Fruit fly (Drosophila melanogaster) whole organism, embryonic: ENCODE data around the gene MED15.

Source experiments
- CG10209 ChIP-seq: fragments of 200-800 bp; sonication (Bioruptor generic); optimal IDR thresholded peaks from 3 replicates; lab custom pipeline; 2017; ENCODE audit warnings: missing biosample characterization, mild to moderate bottlenecking, missing genetic modification characterization, missing genetic modification reagents
- CG10654 ChIP-seq: fragments of 200-800 bp; sonication (Bioruptor generic); optimal IDR thresholded peaks from 2 replicates; lab custom pipeline; 2016; ENCODE audit warnings: missing biosample characterization, missing genetic modification characterization
- CG11398 ChIP-seq: fragments of 200-800 bp; sonication (Bioruptor generic); optimal IDR thresholded peaks from 2 replicates; lab custom pipeline; 2016; ENCODE audit warnings: missing biosample characterization, missing genetic modification characterization
- CG11560 ChIP-seq: fragments of 200-800 bp; sonication (Bioruptor generic); IDR thresholded peaks from 3 replicates; pipeline ENCODE4 v1.3.6; 2022; ENCODE audit warnings: missing biosample characterization, missing genetic modification characterization
- CG16779 ChIP-seq: fragments of 200-800 bp; sonication (Bioruptor generic); IDR thresholded peaks from 2 replicates; pipeline ENCODE4 v1.3.6; 2022; ENCODE audit warnings: missing biosample characterization, missing genetic modification characterization
- CG17361 ChIP-seq: fragments of 200-800 bp; sonication (Bioruptor generic); IDR thresholded peaks from 3 replicates; pipeline ENCODE4 v1.3.6; 2022; ENCODE audit warnings: missing biosample characterization, missing genetic modification characterization
- CG17385 ChIP-seq: fragments of 200-800 bp; sonication (Bioruptor generic); optimal IDR thresholded peaks from 3 replicates; lab custom pipeline; 2018; ENCODE audit warnings: missing biosample characterization, mild to moderate bottlenecking, missing genetic modification characterization
- CG1832 ChIP-seq: fragments of 200-800 bp; sonication (Bioruptor generic); optimal IDR thresholded peaks from 2 replicates; lab custom pipeline; 2017; ENCODE audit warnings: missing biosample characterization, mild to moderate bottlenecking, missing genetic modification characterization, inconsistent platforms
- CG18476 ChIP-seq: fragments of 200-800 bp; sonication (Bioruptor generic); optimal IDR thresholded peaks from 2 replicates; lab custom pipeline; 2016; ENCODE audit warnings: missing biosample characterization, mild to moderate bottlenecking, missing genetic modification characterization
- CG2678 ChIP-seq: fragments of 200-800 bp; sonication (Bioruptor generic); optimal IDR thresholded peaks from 3 replicates; lab custom pipeline; 2019; ENCODE audit warnings: missing biosample characterization, mild to moderate bottlenecking, missing genetic modification characterization, moderate library complexity
- CG43689 ChIP-seq: fragments of 200-800 bp; sonication (Bioruptor generic); IDR thresholded peaks from 2 replicates; pipeline ENCODE4 v1.3.6; 2022; ENCODE audit warnings: missing biosample characterization, missing genetic modification characterization
- CG4854 ChIP-seq: fragments of 200-800 bp; sonication (Bioruptor generic); optimal IDR thresholded peaks from 2 replicates; lab custom pipeline; 2016; ENCODE audit warnings: missing biosample characterization, missing genetic modification characterization, inconsistent platforms
- CG7556 ChIP-seq: fragments of 200-800 bp; sonication (Bioruptor generic); optimal IDR thresholded peaks from 2 replicates; lab custom pipeline; 2017; ENCODE audit warnings: missing biosample characterization, mild to moderate bottlenecking, missing genetic modification characterization
- CoRest ChIP-seq: fragments of 200-800 bp; sonication (Bioruptor generic); optimal IDR thresholded peaks from 3 replicates; lab custom pipeline; 2018; ENCODE audit warnings: missing biosample characterization, mild to moderate bottlenecking, missing genetic modification characterization, moderate library complexity
- Doc2 ChIP-seq: fragments of 200-800 bp; sonication (Bioruptor generic); IDR thresholded peaks from 2 replicates; pipeline ENCODE4 v1.3.6; 2022; ENCODE audit warnings: missing biosample characterization, missing genetic modification characterization
- Fer3 ChIP-seq: fragments of 200-800 bp; sonication (Bioruptor generic); optimal IDR thresholded peaks from 2 replicates; lab custom pipeline; 2018; ENCODE audit warnings: missing biosample characterization, mild to moderate bottlenecking, missing genetic modification characterization, moderate library complexity
- Gsc ChIP-seq: fragments of 200-800 bp; sonication (Bioruptor generic); IDR thresholded peaks from 2 replicates; pipeline ENCODE4 v1.3.6; 2022; ENCODE audit warnings: missing biosample characterization, missing genetic modification characterization
- HLH54F ChIP-seq: fragments of 200-800 bp; sonication (Bioruptor generic); optimal IDR thresholded peaks from 3 replicates; lab custom pipeline; 2016; ENCODE audit warnings: missing biosample characterization, missing genetic modification characterization
- HLHmδ ChIP-seq: fragments of 200-800 bp; sonication (Bioruptor generic); optimal IDR thresholded peaks from 2 replicates; lab custom pipeline; 2018; ENCODE audit warnings: missing biosample characterization, mild to moderate bottlenecking, missing genetic modification characterization, moderate library complexity
- Jarid2 ChIP-seq: fragments of 200-800 bp; sonication (Bioruptor generic); optimal IDR thresholded peaks from 3 replicates; lab custom pipeline; 2017; ENCODE audit warnings: mild to moderate bottlenecking, missing biosample characterization, missing genetic modification reagents, missing genetic modification characterization
- Max ChIP-seq: fragments of 200-800 bp; sonication (Bioruptor generic); optimal IDR thresholded peaks from 2 replicates; lab custom pipeline; 2016; ENCODE audit warnings: missing biosample characterization, mild to moderate bottlenecking, missing genetic modification characterization
- NK7.1 ChIP-seq: fragments of 200-800 bp; sonication (Bioruptor generic); optimal IDR thresholded peaks from 3 replicates; lab custom pipeline; 2016; ENCODE audit warnings: missing biosample characterization, missing genetic modification characterization
- TFAM ChIP-seq: fragments of 200-800 bp; sonication (Bioruptor generic); optimal IDR thresholded peaks from 2 replicates; lab custom pipeline; 2017; ENCODE audit warnings: missing biosample characterization, missing genetic modification characterization, inconsistent platforms
- al ChIP-seq: fragments of 200-800 bp; sonication (Bioruptor generic); IDR thresholded peaks from 2 replicates; pipeline ENCODE4 v1.3.6; 2022; ENCODE audit warnings: missing biosample characterization, missing genetic modification characterization
- ap ChIP-seq: fragments of 200-800 bp; sonication (Bioruptor generic); IDR thresholded peaks from 2 replicates; pipeline ENCODE4 v1.3.6; 2022; ENCODE audit warnings: missing biosample characterization, missing genetic modification characterization
- bbx ChIP-seq: fragments of 200-800 bp; sonication (Bioruptor generic); IDR thresholded peaks from 2 replicates; pipeline ENCODE4 v1.3.6; 2022; ENCODE audit warnings: missing biosample characterization, missing genetic modification characterization; ENCODE audit not compliant: partially characterized antibody
- bcd ChIP-seq: fragments of 200-800 bp; sonication (Bioruptor generic); optimal IDR thresholded peaks from 2 replicates; lab custom pipeline; 2017; ENCODE audit warnings: missing biosample characterization, mild to moderate bottlenecking, missing genetic modification characterization
- chn ChIP-seq: fragments of 200-800 bp; sonication (Bioruptor generic); optimal IDR thresholded peaks from 2 replicates; lab custom pipeline; 2016; ENCODE audit warnings: missing biosample characterization, missing genetic modification characterization
- da ChIP-seq: fragments of 200-800 bp; sonication (Bioruptor generic); optimal IDR thresholded peaks from 2 replicates; lab custom pipeline; 2016; ENCODE audit warnings: missing biosample characterization, missing genetic modification characterization
- dati ChIP-seq: fragments of 200-800 bp; sonication (Bioruptor generic); IDR thresholded peaks from 2 replicates; pipeline ENCODE4 v1.3.6; 2022; ENCODE audit warnings: missing biosample characterization, missing genetic modification characterization
- dysf ChIP-seq: fragments of 200-800 bp; sonication (Bioruptor generic); IDR thresholded peaks from 3 replicates; pipeline ENCODE4 v1.3.6; 2022; ENCODE audit warnings: missing biosample characterization, missing genetic modification characterization
- fu2 ChIP-seq: fragments of 200-800 bp; sonication (Bioruptor generic); optimal IDR thresholded peaks from 2 replicates; lab custom pipeline; 2016; ENCODE audit warnings: missing biosample characterization, missing genetic modification characterization
- gsb ChIP-seq: fragments of 200-800 bp; sonication (Bioruptor generic); IDR thresholded peaks from 2 replicates; pipeline ENCODE4 v1.3.6; 2022; ENCODE audit warnings: missing biosample characterization, missing genetic modification characterization
- hth ChIP-seq: fragments of >200 bp; optimal IDR thresholded peaks from 2 replicates; lab custom pipeline; 2017; ENCODE audit warnings: inconsistent platforms
- inv ChIP-seq: fragments of 200-800 bp; sonication (Bioruptor generic); IDR thresholded peaks from 2 replicates; pipeline ENCODE4 v1.3.6; 2022; ENCODE audit warnings: missing biosample characterization, missing genetic modification characterization; ENCODE audit not compliant: partially characterized antibody
- lbe ChIP-seq: fragments of 200-800 bp; sonication (Bioruptor generic); optimal IDR thresholded peaks from 2 replicates; lab custom pipeline; 2016; ENCODE audit warnings: missing biosample characterization, mild to moderate bottlenecking, missing genetic modification characterization
- mam ChIP-seq: fragments of 200-800 bp; sonication (Bioruptor generic); optimal IDR thresholded peaks from 3 replicates; lab custom pipeline; 2016; ENCODE audit warnings: missing biosample characterization, missing genetic modification characterization
- mld ChIP-seq: fragments of 200-800 bp; sonication (Bioruptor generic); IDR thresholded peaks from 3 replicates; pipeline ENCODE4 v1.3.6; 2022; ENCODE audit warnings: missing biosample characterization, missing genetic modification characterization; ENCODE audit not compliant: partially characterized antibody
- nau ChIP-seq: fragments of 200-800 bp; sonication (Bioruptor generic); optimal IDR thresholded peaks from 3 replicates; lab custom pipeline; 2017; ENCODE audit warnings: missing biosample characterization, mild to moderate bottlenecking, missing genetic modification characterization, missing genetic modification reagents
- nmo ChIP-seq: fragments of 200-800 bp; sonication (Bioruptor generic); optimal IDR thresholded peaks from 2 replicates; lab custom pipeline; 2018; ENCODE audit warnings: missing biosample characterization, mild to moderate bottlenecking, missing genetic modification characterization, moderate library complexity
- odd ChIP-seq: fragments of 200-800 bp; sonication (Bioruptor generic); optimal IDR thresholded peaks from 2 replicates; lab custom pipeline; 2017; ENCODE audit warnings: missing biosample characterization, mild to moderate bottlenecking, missing genetic modification characterization
- peb ChIP-seq: fragments of 200-800 bp; sonication (Bioruptor generic); IDR thresholded peaks from 2 replicates; pipeline ENCODE4 v1.3.6; 2022; ENCODE audit warnings: missing biosample characterization, missing genetic modification characterization
- sens-2 ChIP-seq: fragments of 200-800 bp; sonication (Bioruptor generic); IDR thresholded peaks from 2 replicates; pipeline ENCODE4 v1.3.6; 2022; ENCODE audit warnings: missing biosample characterization, missing genetic modification characterization
- shn ChIP-seq: fragments of 200-800 bp; sonication (Bioruptor generic); optimal IDR thresholded peaks from 3 replicates; lab custom pipeline; 2016; ENCODE audit warnings: missing biosample characterization, missing genetic modification characterization
- stwl ChIP-seq: fragments of 200-800 bp; sonication (Bioruptor generic); optimal IDR thresholded peaks from 3 replicates; lab custom pipeline; 2018; ENCODE audit warnings: missing biosample characterization, mild to moderate bottlenecking, missing genetic modification characterization, moderate library complexity
- tap ChIP-seq: fragments of 200-800 bp; optimal IDR thresholded peaks from 3 replicates; lab custom pipeline; 2019; ENCODE audit warnings: missing biosample characterization, mild to moderate bottlenecking, missing genetic modification characterization, moderate library complexity
- tio ChIP-seq: fragments of 200-800 bp; sonication (Bioruptor generic); optimal IDR thresholded peaks from 2 replicates; lab custom pipeline; 2017; ENCODE audit warnings: missing biosample characterization, missing genetic modification characterization, inconsistent platforms
- twi ChIP-seq: fragments of 200-800 bp; optimal IDR thresholded peaks from 2 replicates; lab custom pipeline; 2019; ENCODE audit warnings: missing biosample characterization, mild to moderate bottlenecking, missing genetic modification characterization, moderate library complexity
- zen2 ChIP-seq: fragments of 200-800 bp; sonication (Bioruptor generic); IDR thresholded peaks from 3 replicates; pipeline ENCODE4 v1.3.6; 2022; ENCODE audit warnings: missing biosample characterization, missing genetic modification characterization; ENCODE audit not compliant: partially characterized antibody
- zfh1 ChIP-seq: fragments of 200-800 bp; sonication (Bioruptor generic); IDR thresholded peaks from 3 replicates; pipeline ENCODE4 v1.3.6; 2022; ENCODE audit warnings: missing biosample characterization, missing genetic modification characterization

Gene MED15

DNA sequence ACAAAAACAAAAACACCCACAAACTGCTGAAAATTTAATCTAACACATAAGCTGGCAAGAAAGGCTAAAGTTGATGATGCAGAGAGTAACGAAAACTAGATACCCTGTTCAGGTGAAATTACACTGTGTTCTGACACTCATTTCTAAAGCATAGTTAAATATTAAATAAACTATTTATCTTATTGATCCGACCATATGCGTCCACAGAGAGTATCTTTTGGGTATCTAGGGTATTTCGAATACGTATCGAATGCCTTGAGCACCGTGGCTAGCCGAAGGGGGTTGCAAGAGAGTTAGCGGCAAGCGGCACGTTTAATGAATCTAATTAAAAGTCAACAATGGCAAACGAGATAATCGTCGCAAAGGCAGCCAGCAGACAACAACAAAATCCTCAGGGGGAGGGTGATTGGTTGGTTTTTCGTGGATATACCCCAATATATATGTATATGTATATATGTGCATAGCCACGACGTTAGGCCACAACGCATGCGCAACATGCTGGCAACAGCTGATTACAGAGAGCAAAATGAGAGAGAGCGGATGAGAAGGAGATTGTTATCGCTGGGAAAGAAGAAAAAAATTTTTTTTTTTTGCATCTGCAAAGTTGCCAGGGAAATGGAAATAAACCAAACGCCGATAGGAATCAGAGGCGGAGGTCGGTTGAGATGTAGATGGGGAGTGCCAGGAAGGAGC is 49.3 kb downstream of the MED15 start (continued):
- TF ChIP-seq dati (GFP tag; lab: Robert Waterston, UW) (peak; percentile 64; the same call in 1 of the 2 replicates), dysf (peak; percentile 76), CG7556 (GFP tag; lab: Kevin White, UChicago) (peak; percentile 61), sens-2 (0 out of 2 replicates have a peak, but pooled peaks have one; percentile 25), CG43689 (GFP tag; lab: Robert Waterston, UW) (peak; percentile 54), al (GFP tag; lab: Robert Waterston, UW) (no peak), tio (GFP tag; lab: Kevin White, UChicago) (peak; percentile 62), Gsc (peak; percentile 72), stwl (peak; percentile 45), twi (tag; lab: Kevin White, UChicago) (no peak), ap (peak; percentile 77), mam (GFP tag; lab: Kevin White, UChicago) (peak; percentile 26), Max (GFP tag; lab: Kevin White, UChicago) (peak; percentile 49), Doc2 (no peak), bcd (GFP tag; lab: Kevin White, UChicago) (peak; percentile 77), tap (tag; lab: Kevin White, UChicago) (peak; percentile 80), CG17385 (GFP tag; lab: Kevin White, UChicago) (peak; percentile 70), mld (no peak), CG16779 (GFP tag; lab: Robert Waterston, UW) (no peak), peb (GFP tag; lab: Robert Waterston, UW) (peak; percentile 65), bbx (GFP tag; lab: Robert Waterston, UW) (no peak), CG1832 (no peak), CG11560 (tag; lab: Robert Waterston, UW) (no peak), HLHmδ (no peak), HLH54F (GFP tag; lab: Kevin White, UChicago) (peak; percentile 24), zen2 (no peak), Fer3 (tag; lab: Kevin White, UChicago) (peak; percentile 75), lbe (no peak), NK7.1 (GFP tag; lab: Kevin White, UChicago) (no peak), CG10654 (GFP tag; lab: Kevin White, UChicago) (peak; percentile 45), fu2 (no peak), Jarid2 (GFP tag; lab: Kevin White, UChicago) (peak; percentile 61), gsb (GFP tag; lab: Robert Waterston, UW) (peak; percentile 63), inv (GFP tag; lab: Robert Waterston, UW) (no peak), CG4854 (no peak), TFAM (GFP tag; lab: Kevin White, UChicago) (peak; percentile 37), CG11398 (GFP tag; lab: Kevin White, UChicago) (no peak), nau (GFP tag; lab: Kevin White, UChicago) (peak; percentile 62), chn (GFP tag; lab: Kevin White, UChicago) (peak; percentile 76), CG18476 (GFP tag; lab: Kevin White, UChicago) (peak; percentile 31), CG10209 (GFP tag; lab: Kevin White, UChicago) (peak; percentile 75), zfh1 (GFP tag; lab: Robert Waterston, UW) (peak; percentile 92), hth (lab: Kevin White, UChicago) (no peak), shn (GFP tag; lab: Kevin White, UChicago) (no peak), CG2678 (tag; lab: Kevin White, UChicago) (peak; percentile 87), nmo (GFP tag; lab: Kevin White, UChicago) (peak; percentile 75), odd (GFP tag; lab: Kevin White, UChicago) (no peak), CoRest (tag; lab: Kevin White, UChicago) (peak; percentile 74), CG17361 (GFP tag; lab: Robert Waterston, UW) (peak; percentile 81), da (GFP tag; lab: Kevin White, UChicago) (no peak)
